Worm (Caenorhabditis elegans): ENCODE measurements around the gene nhr-199.
A peak's percentile ranks its signal among the peaks of the same experiment; 100 is the strongest.

The nhr-199 gene

DNA sequence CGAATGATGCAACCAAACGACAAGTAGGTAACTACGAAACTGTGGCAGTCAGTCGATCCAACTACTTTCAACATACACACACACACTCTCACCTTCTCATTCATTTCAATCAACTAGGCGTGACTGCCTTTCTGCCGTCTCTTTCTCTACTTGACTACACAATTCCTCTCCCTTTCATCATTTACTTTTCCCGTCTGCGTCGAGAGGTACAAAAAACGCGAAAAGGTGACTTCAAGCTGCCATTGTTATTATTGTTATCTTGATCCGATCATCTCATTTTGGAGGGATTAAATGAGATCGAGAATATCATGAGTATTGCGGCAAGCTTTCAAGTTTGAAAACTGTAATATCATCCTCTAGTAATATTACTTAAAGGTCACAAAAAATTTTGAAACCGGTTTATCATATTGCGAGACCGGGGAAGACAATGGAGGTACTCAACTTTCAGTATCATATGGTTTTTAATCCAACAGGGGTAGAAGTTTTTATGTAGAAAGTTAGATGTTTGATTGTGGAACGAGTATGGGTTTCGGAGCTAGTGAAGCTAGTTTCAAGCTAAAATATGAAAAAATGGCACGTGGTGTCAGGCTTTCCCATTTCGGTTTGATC, 35.5 kb downstream of the nhr-199 start (continued):
- TF ChIP-seq R02D3.7 (tag; optimal IDR thresholded peaks at IDR 0.05) (no peak), dmd-6 (GFP tag; IDR thresholded peaks at IDR 0.05) (peak; percentile 55), zfp-3 (GFP tag; conservative IDR thresholded peaks at IDR 0.05) (no peak), spr-1 (tag; optimal IDR thresholded peaks at IDR 0.05) (no peak), zip-2 (tag; optimal IDR thresholded peaks at IDR 0.05) (no peak), T20F7.1 (GFP tag; optimal IDR thresholded peaks at IDR 0.05) (peak; percentile 38), lsy-2 (tag; optimal IDR thresholded peaks at IDR 0.05) (peak in 1 of 2 experiments; percentile 42), lim-7 (GFP tag; IDR thresholded peaks at IDR 0.05) (no peak), hmg-1.1 (GFP tag; IDR thresholded peaks at IDR 0.05) (no peak; the same call in 1 of the 2 replicates), ztf-11 (tag; optimal IDR thresholded peaks at IDR 0.05) (no peak), lin-38 (GFP tag; IDR thresholded peaks at IDR 0.05) (no peak), ctbp-1 (GFP tag; IDR thresholded peaks at IDR 0.05) (0 out of 2 replicates have a peak, but pooled peaks have one; percentile 40), madf-9 (GFP tag; conservative IDR thresholded peaks at IDR 0.05) (no peak), snpc-4 (tag; optimal IDR thresholded peaks at IDR 0.05) (no peak), mxl-3 (GFP tag; optimal IDR thresholded peaks at IDR 0.05) (peak; percentile 44), hif-1 (tag; optimal IDR thresholded peaks at IDR 0.05) (peak in 1 of 2 experiments; percentile 26), unc-130 (GFP tag; optimal IDR thresholded peaks at IDR 0.05) (no peak), hlh-30 (tag; optimal IDR thresholded peaks at IDR 0.05; ENCODE audit: insufficient read depth) (peak; percentile 73), arid-1 (GFP tag; conservative IDR thresholded peaks at IDR 0.05) (no peak), hlh-11 (tag; optimal IDR thresholded peaks at IDR 0.05) (peak; percentile 71), dve-1 (tag; optimal IDR thresholded peaks at IDR 0.05; ENCODE audit: insufficient read depth) (peak; percentile 92)

- TF ChIP-seq hlh-30 (tag; optimal IDR thresholded peaks at IDR 0.05; ENCODE audit: insufficient read depth): no peak
- peak; percentile 17; the same call in 1 of the 2 replicates for TF ChIP-seq T26A8.4 (GFP tag; IDR thresholded peaks at IDR 0.05)
- no peak for TF ChIP-seq F26F4.8 (GFP tag; conservative IDR thresholded peaks at IDR 0.05)
- TF ChIP-seq zfp-2 (tag; optimal IDR thresholded peaks at IDR 0.05): no peak
- TF ChIP-seq tra-1 (GFP tag; IDR thresholded peaks at IDR 0.05): 0 out of 2 replicates have a peak, but pooled peaks have one; percentile 32
- no peak for TF ChIP-seq gei-8 (GFP tag; optimal IDR thresholded peaks at IDR 0.05)
- no peak for TF ChIP-seq pha-4 (GFP tag; IDR thresholded peaks at IDR 0.05)
- TF ChIP-seq pha-4 (tag; optimal IDR thresholded peaks at IDR 0.05): no peak
- no peak for TF ChIP-seq ZK337.2 (GFP tag; IDR thresholded peaks at IDR 0.05)
- peak; percentile 80 for TF ChIP-seq aha-1 (tag)
- TF ChIP-seq ceh-20 (GFP tag; IDR thresholded peaks at IDR 0.05): no peak
- no peak for TF ChIP-seq unc-62 (GFP tag; optimal IDR thresholded peaks at IDR 0.05 in 1 of 2)
- TF ChIP-seq unc-62 (tag; optimal IDR thresholded peaks at IDR 0.05): no peak
- no peak for TF ChIP-seq mes-2 (tag; optimal IDR thresholded peaks at IDR 0.05; ENCODE audit: poor library complexity, severe bottlenecking)
- no peak for TF ChIP-seq madf-9 (GFP tag; conservative IDR thresholded peaks at IDR 0.05)
These were observed 38.1 kb downstream of the nhr-199 start for ce11 chrV:15661580-15661979.

ce11 chrV:15661003-15661402, 38.7 kb downstream of the nhr-199 start:
- TF ChIP-seq mep-1 (tag; optimal IDR thresholded peaks at IDR 0.05): peak; percentile 44
- TF ChIP-seq tra-1 (GFP tag; IDR thresholded peaks at IDR 0.05): 0 out of 2 replicates have a peak, but pooled peaks have one; percentile 7
- 0 out of 2 replicates have a peak, but pooled peaks have one; percentile 6 for TF ChIP-seq nhr-41 (GFP tag; IDR thresholded peaks at IDR 0.05)
- peak; percentile 55 for TF ChIP-seq hlh-30 (tag; optimal IDR thresholded peaks at IDR 0.05; ENCODE audit: insufficient read depth)
- peak in 1 of 2 experiments; percentile 97 for TF ChIP-seq unc-62 (GFP tag; optimal IDR thresholded peaks at IDR 0.05 in 1 of 2)
- TF ChIP-seq unc-62 (tag; optimal IDR thresholded peaks at IDR 0.05): no peak
- TF ChIP-seq nhr-28 (tag; optimal IDR thresholded peaks at IDR 0.05): peak; percentile 20
- TF ChIP-seq madf-9 (GFP tag; conservative IDR thresholded peaks at IDR 0.05): no peak
- peak; percentile 10 for TF ChIP-seq hlh-11 (tag; optimal IDR thresholded peaks at IDR 0.05)
- TF ChIP-seq nhr-25 (tag; optimal IDR thresholded peaks at IDR 0.05; ENCODE audit: borderline replicate concordance, insufficient read depth): peak; percentile 94
- no peak for TF ChIP-seq egl-43 (GFP tag; IDR thresholded peaks at IDR 0.05)
- no peak for TF ChIP-seq dmd-8 (GFP tag; IDR thresholded peaks at IDR 0.05)
